Worm (Caenorhabditis elegans) whole organism, young adult: ENCODE data around the gene nas-33.

Source experiments
- B0261.1 ChIP-seq: sonication (generic microtip); optimal IDR thresholded peaks from 2 replicates; lab custom pipeline; 2016; ENCODE audit warnings: mild to moderate bottlenecking, missing genetic modification characterization, moderate library complexity, missing compliant biosample characterization
- F57C9.4 ChIP-seq: sonication (generic microtip); optimal IDR thresholded peaks from 2 replicates; lab custom pipeline; 2017; ENCODE audit warnings: mild to moderate bottlenecking, missing genetic modification characterization, missing compliant biosample characterization
- efl-1 ChIP-seq: fragments of 150-350 bp; optimal IDR thresholded peaks from 2 replicates; lab custom pipeline; 2014; ENCODE audit warnings: missing biosample characterization, missing genetic modification reagents, missing genetic modification characterization
- mcd-1 ChIP-seq: fragments of 200-800 bp; sonication (Bioruptor generic); IDR thresholded peaks from 2 replicates; pipeline ENCODE4 v1.3.6; 2022; ENCODE audit warnings: missing genetic modification reagents, missing genetic modification characterization, missing compliant biosample characterization
- unc-130 ChIP-seq: sonication (generic microtip); optimal IDR thresholded peaks from 2 replicates; lab custom pipeline; 2016; ENCODE audit warnings: missing genetic modification reagents, missing genetic modification characterization, missing compliant biosample characterization

ce11 chrX:6446564-6446963, 8.5 kb downstream of the nas-33 start, which contains the start of gene asp-14:
- TF ChIP-seq B0261.1 (tag; lab: Kevin White, UChicago) (no peak), F57C9.4 (no peak), unc-130 (GFP tag; lab: Kevin White, UChicago) (no peak), mcd-1 (GFP tag; lab: Robert Waterston, UW) (no peak), efl-1 (GFP tag; lab: Kevin White, UChicago) (no peak)
